Worm (Caenorhabditis elegans): ENCODE measurements around the gene ZK632.9.

ce11 chrIII:9776323-9776722 lies 48.9 kb downstream of the ZK632.9 start, which contains the start of gene usp-46:
- TF ChIP-seq pqm-1 (tag; optimal IDR thresholded peaks at IDR 0.05), result no peak
- TF ChIP-seq ZK546.5 (tag; optimal IDR thresholded peaks at IDR 0.05), result no peak
- peak; percentile 43 for TF ChIP-seq hmg-11 (tag; optimal IDR thresholded peaks at IDR 0.05)
- no peak for TF ChIP-seq nhr-12 (tag; optimal IDR thresholded peaks at IDR 0.05)
- no peak for TF ChIP-seq lin-15B (tag; optimal IDR thresholded peaks at IDR 0.05)

Data from whole organism, L3 larva.